Fruit fly (Drosophila melanogaster): ENCODE measurements around the gene CG15046.

DNA sequence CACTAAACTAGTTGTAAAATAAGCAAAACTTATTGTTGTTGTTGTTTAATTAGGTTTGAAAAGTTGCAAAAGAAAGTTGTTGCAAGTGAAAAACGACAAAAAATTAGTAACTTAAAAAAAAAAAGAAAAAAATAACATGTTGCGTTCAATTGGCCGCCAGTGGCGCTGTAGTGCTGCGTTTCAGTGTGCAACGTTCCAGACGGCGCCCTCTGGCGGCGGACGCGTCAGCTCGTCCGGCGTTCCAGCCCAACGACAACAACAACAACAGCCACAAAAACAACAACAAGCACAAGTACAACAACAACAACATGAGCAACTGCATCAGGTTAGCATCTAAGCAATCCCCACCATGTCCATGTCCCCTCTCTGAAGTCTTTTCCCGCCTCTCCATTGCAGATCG, 28.0 kb upstream of the CG15046 start:
- no peak for TF ChIP-seq dsf (GFP tag; optimal IDR thresholded peaks at IDR 0.05; ENCODE audit: borderline replicate concordance)
- TF ChIP-seq CrebA (GFP tag; optimal IDR thresholded peaks at IDR 0.05; ENCODE audit: borderline replicate concordance), result no peak
- no peak for TF ChIP-seq fru (GFP tag; optimal IDR thresholded peaks at IDR 0.05)
- no peak for TF ChIP-seq Sp1 (GFP tag; optimal IDR thresholded peaks at IDR 0.05)
- TF ChIP-seq N (GFP tag; optimal IDR thresholded peaks at IDR 0.05), result no peak
- no peak for TF ChIP-seq Hr83 (GFP tag; optimal IDR thresholded peaks at IDR 0.05; ENCODE audit: poor library complexity, severe bottlenecking)
- TF ChIP-seq GATAd (GFP tag; optimal IDR thresholded peaks at IDR 0.05), result no peak
- TF ChIP-seq CG32264 (GFP tag; optimal IDR thresholded peaks at IDR 0.05), result no peak
- TF ChIP-seq brk (GFP tag; optimal IDR thresholded peaks at IDR 0.05), result no peak
- no peak for TF ChIP-seq usp (GFP tag; optimal IDR thresholded peaks at IDR 0.05)
- TF ChIP-seq Dif (GFP tag; optimal IDR thresholded peaks at IDR 0.05; ENCODE audit: partially characterized antibody), result no peak
- TF ChIP-seq br (GFP tag; optimal IDR thresholded peaks at IDR 0.05), result no peak

Measured in whole organism, wandering third instar larva.